Worm (Caenorhabditis elegans) whole organism, L2 larva: ENCODE data around the gene fbxa-75.

ENCODE experiments used
- R02D3.7 ChIP-seq: fragments of 150-350 bp; optimal IDR thresholded peaks from 2 replicates; lab custom pipeline; 2014; ENCODE audit warnings: missing biosample characterization, missing genetic modification characterization
- ZK546.5 ChIP-seq: sonication (generic microtip); optimal IDR thresholded peaks from 2 replicates; lab custom pipeline; 2017; ENCODE audit warnings: missing biosample characterization, missing genetic modification characterization
- crh-2 ChIP-seq: sonication (generic microtip); optimal IDR thresholded peaks from 2 replicates; lab custom pipeline; 2017; ENCODE audit warnings: missing biosample characterization, missing genetic modification characterization
- lin-13 ChIP-seq: fragments of 150-350 bp; optimal IDR thresholded peaks from 2 replicates; lab custom pipeline; 2014; ENCODE audit warnings: missing biosample characterization, missing genetic modification reagents, missing genetic modification characterization
- lin-39 ChIP-seq: fragments of 150-350 bp; optimal IDR thresholded peaks from 2 replicates; lab custom pipeline; 2014; ENCODE audit warnings: missing biosample characterization, missing genetic modification reagents, missing genetic modification characterization
- nhr-12 ChIP-seq: fragments of 150-350 bp; optimal IDR thresholded peaks from 2 replicates; lab custom pipeline; 2014; ENCODE audit warnings: missing biosample characterization, missing genetic modification characterization
- nhr-237 ChIP-seq: fragments of 150-350 bp; optimal IDR thresholded peaks from 2 replicates; lab custom pipeline; 2014; ENCODE audit warnings: missing biosample characterization, missing genetic modification characterization
- nhr-25 ChIP-seq: fragments of 150-350 bp; sonication (generic microtip); optimal IDR thresholded peaks from 3 replicates; lab custom pipeline; 2014; ENCODE audit warnings: missing biosample characterization, missing genetic modification characterization
- nhr-77 ChIP-seq: fragments of 150-350 bp; optimal IDR thresholded peaks from 2 replicates; lab custom pipeline; 2014; ENCODE audit warnings: missing biosample characterization, missing genetic modification characterization
- skn-1 ChIP-seq: sonication (generic microtip); optimal IDR thresholded peaks from 2 replicates; lab custom pipeline; 2017; ENCODE audit warnings: missing biosample characterization, missing genetic modification characterization
- unc-55 ChIP-seq: fragments of 150-350 bp; sonication (generic microtip); optimal IDR thresholded peaks from 3 replicates; lab custom pipeline; 2014; ENCODE audit warnings: missing biosample characterization, missing genetic modification reagents, missing genetic modification characterization
- unc-62 ChIP-seq: fragments of 150-350 bp; optimal IDR thresholded peaks from 2 replicates; lab custom pipeline; 2014; ENCODE audit warnings: missing biosample characterization, missing genetic modification reagents, missing genetic modification characterization

DNA sequence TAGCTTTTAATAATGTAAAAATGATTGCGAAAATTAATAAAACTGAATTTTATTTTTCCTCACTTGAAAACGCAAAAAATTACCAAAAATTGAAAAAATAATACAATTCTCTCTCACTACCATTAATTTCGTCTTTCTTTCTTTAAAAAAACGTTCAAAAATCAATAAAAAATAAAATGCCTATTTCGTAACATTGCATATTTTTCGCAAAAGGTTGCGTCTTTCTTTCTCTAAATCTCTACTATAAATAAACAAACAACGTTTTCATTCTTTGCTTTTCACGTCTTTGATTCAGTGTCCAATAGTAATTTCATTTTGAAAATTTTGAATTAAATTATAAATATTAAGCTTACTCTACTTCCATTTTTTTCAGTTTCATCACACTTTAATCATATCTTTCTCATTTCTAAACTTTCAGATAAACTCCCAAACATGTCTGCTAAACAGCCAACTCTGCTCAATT, 18.9 kb upstream of the fbxa-75 start, which contains the start of gene fbxa-37:
- TF ChIP-seq nhr-25 (tag; lab: Kevin White, UChicago) (no peak), crh-2 (tag; lab: Kevin White, UChicago) (peak; percentile 26), nhr-237 (tag; lab: Kevin White, UChicago) (no peak), lin-13 (GFP tag; lab: Kevin White, UChicago) (no peak), lin-39 (tag; lab: Kevin White, UChicago) (no peak), skn-1 (tag; lab: Kevin White, UChicago) (no peak), unc-55 (GFP tag; lab: Kevin White, UChicago) (peak; percentile 82), nhr-12 (tag; lab: Kevin White, UChicago) (no peak), R02D3.7 (tag; lab: Kevin White, UChicago) (no peak), nhr-77 (tag; lab: Kevin White, UChicago) (no peak), ZK546.5 (tag; lab: Kevin White, UChicago) (no peak), unc-62 (GFP tag; lab: Kevin White, UChicago) (no peak)
